Fruit fly (Drosophila melanogaster): ENCODE data around the gene nac.

The nac gene

DNA sequence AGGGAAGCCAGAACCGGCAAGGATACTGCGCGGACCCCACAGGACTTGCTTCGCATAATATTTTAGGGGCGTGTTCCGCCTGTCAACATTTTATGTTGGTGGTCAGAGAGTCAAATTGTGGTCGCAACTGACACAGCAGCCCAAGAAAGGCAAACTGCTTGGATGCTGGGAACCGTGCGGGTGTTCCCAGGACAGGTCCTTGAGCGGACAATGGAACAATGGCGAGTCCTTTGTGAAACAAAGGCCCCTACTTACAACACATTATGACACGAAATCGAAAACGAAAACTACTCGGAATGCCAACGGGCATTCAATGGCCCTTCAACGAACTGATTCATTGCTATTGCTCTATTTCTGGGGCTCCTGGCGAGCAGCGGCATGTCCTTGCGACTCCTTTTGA is 19.6 kb downstream of the nac start:
- 0 out of 3 replicates have a peak, but pooled peaks have one; percentile 15 for TF ChIP-seq CG2889 (GFP tag; IDR thresholded peaks at IDR 0.05)
- TF ChIP-seq abd-A (tag; optimal IDR thresholded peaks at IDR 0.05): no peak
- TF ChIP-seq tll (GFP tag; optimal IDR thresholded peaks at IDR 0.05): peak in 1 of 2 experiments; percentile 75
- TF ChIP-seq gfzf (GFP tag; optimal IDR thresholded peaks at IDR 0.05): no peak
- TF ChIP-seq twi (tag; optimal IDR thresholded peaks at IDR 0.05): peak; percentile 18
- TF ChIP-seq zen (tag; optimal IDR thresholded peaks at IDR 0.05): peak; percentile 39
- peak; percentile 100 for TF ChIP-seq D (optimal IDR thresholded peaks at IDR 0.05)
- TF ChIP-seq D (GFP tag; optimal IDR thresholded peaks at IDR 0.05): no peak

DNA sequence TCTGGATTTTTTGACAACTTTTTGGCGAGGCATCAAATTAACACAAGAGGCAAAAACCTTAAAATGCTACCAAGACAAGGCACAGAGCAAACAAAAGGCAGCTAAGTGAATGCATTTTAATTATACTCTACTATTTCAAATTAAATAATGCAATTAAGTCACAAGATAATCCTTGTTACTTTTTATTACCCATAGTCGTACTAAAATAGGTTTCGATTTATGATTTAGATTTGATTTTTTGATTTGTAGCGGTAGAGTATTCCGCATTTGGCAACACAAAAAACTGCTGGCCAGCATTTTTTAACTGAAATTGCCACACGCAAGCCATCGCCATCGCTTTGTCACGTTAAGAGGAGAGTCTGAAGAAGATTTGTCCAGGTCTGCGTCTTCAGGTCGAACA is 21.1 kb downstream of the nac start:
- TF ChIP-seq D19A (tag; optimal IDR thresholded peaks at IDR 0.05) (peak; percentile 23), CG12236 (GFP tag; optimal IDR thresholded peaks at IDR 0.05) (no peak)

DNA sequence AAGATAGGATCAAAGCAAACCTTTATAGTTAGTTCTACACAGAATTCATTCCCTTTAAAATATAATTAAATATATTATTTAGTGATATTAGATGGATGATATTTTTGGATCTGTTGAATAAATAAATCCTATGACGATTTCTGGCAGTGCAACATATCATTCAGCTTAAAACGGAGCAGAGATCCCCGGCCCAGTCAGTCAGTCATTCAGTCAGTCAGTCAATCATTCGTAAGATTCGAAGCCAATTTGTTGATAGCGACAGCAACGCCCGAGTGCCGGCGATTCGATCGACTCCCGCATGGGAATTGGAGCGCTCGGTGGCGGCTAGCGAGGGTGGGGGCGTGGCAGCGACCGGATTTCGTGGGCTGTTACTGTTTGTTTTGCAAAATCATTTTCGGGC is 23.9 kb downstream of the nac start:
- TF ChIP-seq CG6683 (GFP tag; optimal IDR thresholded peaks at IDR 0.05) (no peak), CG8281 (tag; optimal IDR thresholded peaks at IDR 0.05) (peak; percentile 90), sens (GFP tag) (peak; percentile 19), toy (GFP tag; IDR thresholded peaks at IDR 0.05) (no peak), CG10543 (GFP tag; optimal IDR thresholded peaks at IDR 0.05) (no peak), mld (GFP tag; IDR thresholded peaks at IDR 0.05; ENCODE audit: partially characterized antibody) (no peak), Opbp (GFP tag; IDR thresholded peaks at IDR 0.05; ENCODE audit: partially characterized antibody) (0 out of 3 replicates have a peak, but pooled peaks have one; percentile 32), gcm (GFP tag; optimal IDR thresholded peaks at IDR 0.05) (no peak), CG9797 (GFP tag; optimal IDR thresholded peaks at IDR 0.05) (no peak)

DNA sequence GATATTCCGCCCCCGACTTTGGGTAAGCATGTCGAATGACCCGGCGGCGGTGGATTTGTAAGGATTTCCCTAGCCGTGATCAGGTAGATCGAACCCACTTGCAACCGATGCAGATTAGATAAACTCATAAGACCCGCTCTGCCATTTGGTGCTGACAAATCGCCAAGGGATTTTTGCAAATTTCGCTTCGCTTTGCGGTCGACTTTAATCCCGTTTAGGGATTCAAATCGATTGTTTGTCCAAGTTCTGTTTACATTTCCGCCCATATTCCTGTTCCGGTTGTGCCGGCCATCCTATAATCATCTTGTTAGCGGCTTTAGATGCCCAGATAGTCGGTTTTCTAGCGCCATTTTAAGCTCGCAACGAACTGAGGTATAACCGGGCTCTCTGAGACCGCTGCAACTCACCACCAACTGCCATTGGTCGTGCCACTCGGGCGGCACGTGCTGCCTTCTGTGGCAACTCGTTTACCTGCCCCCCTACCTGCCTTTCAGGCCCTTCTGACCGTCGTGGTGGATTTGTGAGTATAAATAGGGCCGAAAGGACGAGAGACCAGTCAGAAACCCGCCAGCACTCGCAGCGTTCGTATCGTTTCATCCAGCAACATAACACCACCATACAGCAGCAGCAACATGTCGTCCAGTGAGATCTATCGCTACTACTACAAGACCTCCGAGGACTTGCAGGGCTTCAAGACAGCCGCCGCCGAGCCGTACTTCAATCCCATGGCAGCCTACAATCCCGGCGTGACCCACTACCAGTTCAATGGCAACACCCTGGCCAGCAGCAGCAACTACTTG is 26.1 kb downstream of the nac start, which contains the start of gene ato:
Gene ato (plus strand): TSS at position 559 of the 800 bp plus-strand sequence.
- peak; percentile 41 for TF ChIP-seq Neu2 (GFP tag; optimal IDR thresholded peaks at IDR 0.05; ENCODE audit: borderline replicate concordance)
- no peak for TF ChIP-seq Trl (optimal IDR thresholded peaks at IDR 0.05)
- no peak for TF ChIP-seq Trl (GFP tag; optimal IDR thresholded peaks at IDR 0.05)
- TF ChIP-seq stwl (tag; optimal IDR thresholded peaks at IDR 0.05): no peak
- peak; percentile 94 for TF ChIP-seq Nf-YB (GFP tag; optimal IDR thresholded peaks at IDR 0.05)
- peak; percentile 95 for TF ChIP-seq HLHmδ (GFP tag; optimal IDR thresholded peaks at IDR 0.05)
- peak; percentile 57 for TF ChIP-seq Jarid2 (GFP tag; optimal IDR thresholded peaks at IDR 0.05)
- peak; percentile 53 for TF ChIP-seq sens (GFP tag)
- no peak for TF ChIP-seq lab (GFP tag; optimal IDR thresholded peaks at IDR 0.05)
- TF ChIP-seq crol (GFP tag; IDR thresholded peaks at IDR 0.05): peak; percentile 80
- no peak for TF ChIP-seq CG18764 (GFP tag; optimal IDR thresholded peaks at IDR 0.05)
- TF ChIP-seq tll (GFP tag; optimal IDR thresholded peaks at IDR 0.05): peak in 1 of 2 experiments; percentile 56
- TF ChIP-seq Deaf1 (tag; optimal IDR thresholded peaks at IDR 0.05): peak; percentile 90
- TF ChIP-seq D19B (GFP tag; optimal IDR thresholded peaks at IDR 0.05): no peak
- peak; percentile 15 for TF ChIP-seq Ets65A (GFP tag)
- peak; percentile 94 for TF ChIP-seq CG15479 (GFP tag; optimal IDR thresholded peaks at IDR 0.05)
- TF ChIP-seq Nf-YC (tag; optimal IDR thresholded peaks at IDR 0.05): peak; percentile 94
- TF ChIP-seq CG16863 (GFP tag; optimal IDR thresholded peaks at IDR 0.05): no peak

Data from whole organism, embryonic.